Fruit fly (Drosophila melanogaster) whole organism: Measurements from ENCODE around the gene CG11912.

Experiments
- EcR ChIP-seq, 2 experiments: fragments of >200 bp; optimal IDR thresholded peaks; 2 replicates each; lab custom pipeline; 2017; ENCODE audit warnings: missing biosample characterization in 2 of 2, missing genetic modification characterization in 2 of 2, missing genetic modification reagents in 2 of 2
- pan ChIP-seq: fragments of >200 bp; optimal IDR thresholded peaks from 2 replicates; lab custom pipeline; 2017
- psq ChIP-seq: fragments of >200 bp; optimal IDR thresholded peaks from 2 replicates; lab custom pipeline; 2017

DNA sequence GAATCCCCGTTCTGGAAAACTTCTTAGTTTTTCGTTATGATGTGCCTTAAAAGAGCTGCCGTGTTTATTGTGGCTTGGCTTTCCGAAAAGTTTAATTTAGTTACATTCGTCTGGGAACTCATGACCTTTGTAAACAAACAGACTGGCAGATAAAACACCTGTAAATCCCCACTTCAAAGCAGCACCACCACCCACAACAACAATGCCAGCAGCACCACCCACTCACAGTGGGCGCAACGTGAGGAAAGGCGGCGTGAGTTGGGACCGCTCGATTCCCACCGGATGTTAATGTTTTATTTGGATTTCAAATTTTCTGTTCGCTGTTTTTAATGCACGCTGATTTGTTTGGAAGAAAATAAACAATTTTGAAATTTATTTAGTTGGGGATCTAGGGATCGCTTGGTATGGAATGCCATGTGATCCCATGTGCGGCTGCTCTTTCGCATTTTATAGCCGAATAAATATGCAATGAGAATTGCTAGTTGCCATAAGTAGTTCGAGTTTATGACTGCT lies 10.8 kb downstream of the CG11912 start:
- TF ChIP-seq EcR (GFP tag; optimal IDR thresholded peaks at IDR 0.05; lab: Kevin White, UChicago) = no peak
- no peak for TF ChIP-seq psq (lab: Kevin White, UChicago)
- no peak for TF ChIP-seq pan (lab: Kevin White, UChicago)
